Worm (Caenorhabditis elegans): Measurements from ENCODE around the gene cogc-6.
A peak's percentile ranks its signal among the peaks of the same experiment; 100 is the strongest.

The cogc-6 gene

ce11 chrV:8221083-8221538 lies at the start of gene cogc-6, which contains the start of gene air-1:
Gene cogc-6, minus strand, starts transcription at chrV:8221316.
Gene air-1, plus strand, starts transcription at chrV:8221488.
- no peak for TF ChIP-seq zag-1 (tag; optimal IDR thresholded peaks at IDR 0.05)
- no peak for TF ChIP-seq mbf-1 (tag; optimal IDR thresholded peaks at IDR 0.05)
- no peak for TF ChIP-seq ceh-82 (tag; optimal IDR thresholded peaks at IDR 0.05)
- TF ChIP-seq snpc-4 (tag; optimal IDR thresholded peaks at IDR 0.05) = peak; percentile 11
- peak; percentile 88 for TF ChIP-seq crh-2 (tag; optimal IDR thresholded peaks at IDR 0.05)
- no peak for TF ChIP-seq F13H6.1 (tag; optimal IDR thresholded peaks at IDR 0.05)
- no peak for TF ChIP-seq nhr-23 (tag; optimal IDR thresholded peaks at IDR 0.05)
- no peak for TF ChIP-seq ztf-4 (tag; optimal IDR thresholded peaks at IDR 0.05)
- no peak for TF ChIP-seq aly-2 (tag; optimal IDR thresholded peaks at IDR 0.05)
- no peak for TF ChIP-seq nhr-25 (tag; optimal IDR thresholded peaks at IDR 0.05)
- no peak for TF ChIP-seq nhr-11 (tag; optimal IDR thresholded peaks at IDR 0.05)
- no peak for TF ChIP-seq Y55F3AM.14 (GFP tag; optimal IDR thresholded peaks at IDR 0.05)
- TF ChIP-seq C34F6.9 (tag; optimal IDR thresholded peaks at IDR 0.05) = peak; percentile 48
- peak in 1 of 2 experiments; percentile 41 for TF ChIP-seq lsy-2 (tag; optimal IDR thresholded peaks at IDR 0.05)
- TF ChIP-seq gmeb-1 (tag; optimal IDR thresholded peaks at IDR 0.05) = peak; percentile 53
- no peak for TF ChIP-seq nhr-6 (tag; optimal IDR thresholded peaks at IDR 0.05)
- TF ChIP-seq nhr-237 (tag; optimal IDR thresholded peaks at IDR 0.05) = no peak
- peak; percentile 44 for TF ChIP-seq nhr-129 (tag; optimal IDR thresholded peaks at IDR 0.05)
- no peak for TF ChIP-seq nhr-21 (tag; optimal IDR thresholded peaks at IDR 0.05)
- TF ChIP-seq unc-55 (GFP tag; optimal IDR thresholded peaks at IDR 0.05) = peak; percentile 34
- TF ChIP-seq ztf-11 (tag; optimal IDR thresholded peaks at IDR 0.05) = no peak

- peak; percentile 55 for TF ChIP-seq sma-9 (GFP tag; optimal IDR thresholded peaks at IDR 0.05)
- no peak for TF ChIP-seq sma-9 (tag; optimal IDR thresholded peaks at IDR 0.05)
- TF ChIP-seq lin-13 (GFP tag; optimal IDR thresholded peaks at IDR 0.05) = no peak
- peak; percentile 9 for TF ChIP-seq sma-3 (GFP tag; optimal IDR thresholded peaks at IDR 0.05)
- TF ChIP-seq ztf-11 (tag; optimal IDR thresholded peaks at IDR 0.05) = no peak
- TF ChIP-seq fos-1 (tag; optimal IDR thresholded peaks at IDR 0.05) = peak; percentile 2
- TF ChIP-seq nhr-6 (tag; optimal IDR thresholded peaks at IDR 0.05) = no peak
- no peak for TF ChIP-seq dmd-4 (tag; optimal IDR thresholded peaks at IDR 0.05)
Observed at ce11 chrV:8269878-8270277, 48.8 kb upstream of the cogc-6 start.

ce11 chrV:8268902-8269301 lies 47.8 kb upstream of the cogc-6 start, which contains the start of the genes asp-6 and asp-12:
Gene asp-6, minus strand, starts transcription at chrV:8268937.
Gene asp-12, plus strand, starts transcription at chrV:8269210.
- no peak for TF ChIP-seq lin-39 (tag; optimal IDR thresholded peaks at IDR 0.05)
- no peak for TF ChIP-seq zag-1 (tag; optimal IDR thresholded peaks at IDR 0.05)
- TF ChIP-seq aly-2 (tag; optimal IDR thresholded peaks at IDR 0.05) = no peak
- no peak for TF ChIP-seq lsy-2 (tag; optimal IDR thresholded peaks at IDR 0.05)
- TF ChIP-seq fos-1 (tag; optimal IDR thresholded peaks at IDR 0.05) = peak; percentile 8
- no peak for TF ChIP-seq ztf-1 (GFP tag; conservative IDR thresholded peaks at IDR 0.05)
- no peak for TF ChIP-seq nhr-12 (tag; optimal IDR thresholded peaks at IDR 0.05)
- no peak for TF ChIP-seq lin-11 (tag; optimal IDR thresholded peaks at IDR 0.05)
- TF ChIP-seq sma-9 (GFP tag; optimal IDR thresholded peaks at IDR 0.05) = peak; percentile 35
- TF ChIP-seq sma-9 (tag; optimal IDR thresholded peaks at IDR 0.05) = no peak

DNA sequence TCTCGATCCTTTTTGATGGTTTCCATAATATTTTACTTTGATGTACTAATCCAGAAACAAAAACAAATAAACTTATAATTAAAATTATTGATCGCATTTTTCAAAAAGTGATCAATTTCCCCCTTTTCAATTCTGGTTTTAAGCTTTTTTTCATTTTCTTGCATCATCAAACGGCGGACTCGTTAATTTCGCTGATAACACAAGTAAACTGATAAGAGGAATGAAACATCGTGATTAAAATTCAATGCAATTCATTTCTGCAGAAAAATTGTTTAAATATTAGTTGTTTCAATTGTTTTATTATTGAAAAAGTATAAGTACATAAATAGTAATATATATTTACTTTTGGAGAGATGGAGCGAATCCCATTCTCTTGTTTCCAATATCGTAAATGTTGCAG lies 46.2 kb upstream of the cogc-6 start:
- TF ChIP-seq elt-3 (tag; optimal IDR thresholded peaks at IDR 0.05) = no peak
- peak; percentile 71 for TF ChIP-seq gmeb-1 (tag; optimal IDR thresholded peaks at IDR 0.05)
- TF ChIP-seq lin-13 (GFP tag; optimal IDR thresholded peaks at IDR 0.05) = peak; percentile 16
- TF ChIP-seq nhr-12 (tag; optimal IDR thresholded peaks at IDR 0.05) = no peak
- TF ChIP-seq unc-62 (GFP tag; optimal IDR thresholded peaks at IDR 0.05) = no peak
- peak; percentile 63 for TF ChIP-seq sma-9 (GFP tag; optimal IDR thresholded peaks at IDR 0.05)
- no peak for TF ChIP-seq sma-9 (tag; optimal IDR thresholded peaks at IDR 0.05)
- TF ChIP-seq nhr-25 (tag; optimal IDR thresholded peaks at IDR 0.05) = no peak
- TF ChIP-seq peb-1 (tag; optimal IDR thresholded peaks at IDR 0.05) = no peak
- no peak for TF ChIP-seq nhr-11 (tag; optimal IDR thresholded peaks at IDR 0.05)
- TF ChIP-seq mbf-1 (tag; optimal IDR thresholded peaks at IDR 0.05) = no peak
- TF ChIP-seq ceh-82 (tag; optimal IDR thresholded peaks at IDR 0.05) = no peak
- TF ChIP-seq fos-1 (tag; optimal IDR thresholded peaks at IDR 0.05) = peak; percentile 73
- TF ChIP-seq skn-1 (tag; optimal IDR thresholded peaks at IDR 0.05) = no peak
- TF ChIP-seq lsy-2 (tag; optimal IDR thresholded peaks at IDR 0.05) = peak in 1 of 2 experiments; percentile 24
- no peak for TF ChIP-seq dmd-4 (tag; optimal IDR thresholded peaks at IDR 0.05)
- TF ChIP-seq ZK546.5 (tag; optimal IDR thresholded peaks at IDR 0.05) = no peak
- no peak for TF ChIP-seq egl-27 (tag; optimal IDR thresholded peaks at IDR 0.05)
- no peak for TF ChIP-seq nhr-10 (tag; optimal IDR thresholded peaks at IDR 0.05)
- peak; percentile 66 for TF ChIP-seq nhr-129 (tag; optimal IDR thresholded peaks at IDR 0.05)
- no peak for TF ChIP-seq lin-39 (tag; optimal IDR thresholded peaks at IDR 0.05)
- no peak for TF ChIP-seq mdl-1 (tag; optimal IDR thresholded peaks at IDR 0.05)
- no peak for TF ChIP-seq aly-2 (tag; optimal IDR thresholded peaks at IDR 0.05)
- TF ChIP-seq zag-1 (tag; optimal IDR thresholded peaks at IDR 0.05) = no peak
- no peak for TF ChIP-seq alr-1 (tag; optimal IDR thresholded peaks at IDR 0.05)
- no peak for TF ChIP-seq elt-1 (tag; optimal IDR thresholded peaks at IDR 0.05)
- TF ChIP-seq nhr-77 (tag; optimal IDR thresholded peaks at IDR 0.05) = no peak
- no peak for TF ChIP-seq ceh-16 (tag; optimal IDR thresholded peaks at IDR 0.05)
- peak; percentile 34 for TF ChIP-seq sma-3 (GFP tag; optimal IDR thresholded peaks at IDR 0.05)
- no peak for TF ChIP-seq Y55F3AM.14 (GFP tag; optimal IDR thresholded peaks at IDR 0.05)
- no peak for TF ChIP-seq sem-4 (tag; optimal IDR thresholded peaks at IDR 0.05)
- no peak for TF ChIP-seq nhr-237 (tag; optimal IDR thresholded peaks at IDR 0.05)
- no peak for TF ChIP-seq ama-1 (optimal IDR thresholded peaks at IDR 0.05)
- TF ChIP-seq C34F6.9 (tag; optimal IDR thresholded peaks at IDR 0.05) = no peak
- no peak for TF ChIP-seq ztf-11 (tag; optimal IDR thresholded peaks at IDR 0.05)
